Worm (Caenorhabditis elegans) whole organism, young adult: ENCODE measurements around the gene tir-1.
A peak's percentile ranks its signal among the peaks of the same experiment; 100 is the strongest.

Experiments
- F55B11.4 ChIP-seq: sonication (generic microtip); optimal IDR thresholded peaks from 2 replicates; lab custom pipeline; 2016; ENCODE audit warnings: missing compliant biosample characterization, missing genetic modification characterization, borderline replicate concordance; ENCODE audit not compliant: insufficient read depth
- Y53G8AR.9 ChIP-seq: fragments of 200-800 bp; sonication (Bioruptor generic); conservative IDR thresholded peaks from 2 replicates; pipeline ENCODE4 v1.3.6; 2022; ENCODE audit warnings: missing genetic modification reagents, missing genetic modification characterization, missing compliant biosample characterization
- ama-1 ChIP-seq, 3 experiments: fragments of 150-350 bp in 1 of 3; sonication (generic microtip) in 2 of 3; optimal IDR thresholded peaks; 2 replicates each; lab custom pipeline; 2014 to 2018; ENCODE audit warnings: missing biosample characterization in 2 of 3, missing genetic modification characterization in 2 of 3, missing genetic modification reagents in 2 of 3
- dpl-1 ChIP-seq: fragments of 150-350 bp; optimal IDR thresholded peaks from 2 replicates; lab custom pipeline; 2014; ENCODE audit warnings: missing biosample characterization, missing genetic modification reagents, missing genetic modification characterization
- ets-4 ChIP-seq: fragments of 200-800 bp; sonication (Bioruptor generic); optimal IDR thresholded peaks from 2 replicates; lab custom pipeline; 2018; ENCODE audit warnings: mild to moderate bottlenecking, missing genetic modification characterization, missing compliant biosample characterization
- let-526 ChIP-seq: fragments of 200-800 bp; sonication (Bioruptor generic); IDR thresholded peaks from 2 replicates; pipeline ENCODE4 v1.3.6; 2022; ENCODE audit warnings: missing genetic modification reagents, missing genetic modification characterization, missing compliant biosample characterization
- nhr-120 ChIP-seq: fragments of 200-800 bp; sonication (Bioruptor generic); IDR thresholded peaks from 2 replicates; pipeline ENCODE4 v1.3.6; 2022; ENCODE audit warnings: missing genetic modification characterization, missing compliant biosample characterization
- pha-4 ChIP-seq: fragments of 150-350 bp; sonication (generic microtip); optimal IDR thresholded peaks from 2 replicates; lab custom pipeline; 2014; ENCODE audit warnings: missing biosample characterization, missing genetic modification reagents, missing genetic modification characterization
- rpc-1 ChIP-seq, 2 experiments: fragments of 150-350 bp in 1 of 2; sonication (generic microtip) in 1 of 2; optimal IDR thresholded peaks; 2 replicates each; lab custom pipeline; 2014 to 2018; ENCODE audit warnings: missing biosample characterization in 1 of 2, missing genetic modification characterization in 1 of 2, missing genetic modification reagents in 1 of 2, missing genotype in 1 of 2
- sea-2 ChIP-seq: fragments of 200-800 bp; sonication (Bioruptor generic); IDR thresholded peaks from 2 replicates; pipeline ENCODE4 v1.3.6; 2022; ENCODE audit warnings: missing genetic modification characterization, missing compliant biosample characterization
- tlf-1 ChIP-seq: fragments of 200-800 bp; sonication (Bioruptor generic); optimal IDR thresholded peaks from 2 replicates; lab custom pipeline; 2018; ENCODE audit warnings: mild to moderate bottlenecking, missing genetic modification characterization, missing compliant biosample characterization
- xnd-1 ChIP-seq: sonication (generic microtip); optimal IDR thresholded peaks from 2 replicates; lab custom pipeline; 2016; ENCODE audit warnings: missing genotype, missing genetic modification reagents, missing genetic modification characterization, missing compliant biosample characterization
- ztf-26 ChIP-seq: sonication (generic microtip); optimal IDR thresholded peaks from 2 replicates; lab custom pipeline; 2017; ENCODE audit warnings: missing genetic modification characterization, missing compliant biosample characterization

ce11 chrIII:3875608-3876007, 25.8 kb downstream of the tir-1 start:
- TF ChIP-seq F55B11.4 (tag; lab: Kevin White, UChicago) (no peak), rpc-1 (optimal IDR thresholded peaks at IDR 0.05; lab: Kevin White, UChicago) (no peak), rpc-1 (tag; optimal IDR thresholded peaks at IDR 0.05; lab: Kevin White, UChicago) (no peak), ztf-26 (tag; lab: Kevin White, UChicago) (no peak), let-526 (no peak), ets-4 (no peak), nhr-120 (GFP tag; lab: Robert Waterston, UW) (no peak), sea-2 (GFP tag; lab: Robert Waterston, UW) (no peak), pha-4 (peak; percentile 32), Y53G8AR.9 (GFP tag; lab: Robert Waterston, UW) (no peak), ama-1 (optimal IDR thresholded peaks at IDR 0.05; lab: Kevin White, UChicago) (no peak), ama-1 (GFP tag; optimal IDR thresholded peaks at IDR 0.05; lab: Kevin White, UChicago) (no peak), tlf-1 (no peak), xnd-1 (no peak), dpl-1 (no peak)
